Fruit fly (Drosophila melanogaster): ENCODE results near the gene CG1812.

The CG1812 gene

DNA sequence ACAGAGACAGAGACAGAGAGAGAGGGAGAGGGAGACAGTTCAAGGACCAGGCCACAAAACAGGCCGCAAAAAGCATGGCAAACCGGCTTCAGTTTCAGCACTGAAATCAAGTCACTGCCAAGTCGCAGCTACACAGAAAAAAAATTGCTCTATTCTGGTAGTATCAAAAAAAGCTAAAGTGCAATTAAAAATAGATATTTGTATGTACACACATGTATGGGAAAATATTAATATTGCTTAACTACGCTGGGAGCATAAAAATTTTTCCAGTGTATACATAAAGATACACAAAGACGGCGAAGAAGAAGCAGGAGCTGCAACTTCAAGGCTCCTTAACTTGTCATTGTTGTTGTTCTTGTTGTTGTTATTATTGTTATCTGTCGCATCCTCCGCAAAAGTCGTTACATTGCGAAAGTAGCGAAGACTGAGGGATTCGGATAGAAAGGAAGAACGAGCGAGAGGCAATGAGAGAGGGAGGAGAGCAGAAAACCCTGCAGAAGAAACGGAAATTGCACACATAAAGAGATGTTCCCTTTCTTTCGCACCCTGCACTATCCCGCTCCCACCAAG lies 10.2 kb upstream of the CG1812 start (continued):
- TF ChIP-seq slbo (GFP tag; IDR thresholded peaks at IDR 0.05) (peak; percentile 72), zf30C (GFP tag; optimal IDR thresholded peaks at IDR 0.05) (no peak), gcm2 (GFP tag; optimal IDR thresholded peaks at IDR 0.05) (no peak), CG5953 (GFP tag; IDR thresholded peaks at IDR 0.05) (no peak), CG11247 (GFP tag; IDR thresholded peaks at IDR 0.05) (no peak), CG18476 (GFP tag; optimal IDR thresholded peaks at IDR 0.05) (no peak), crol (GFP tag; IDR thresholded peaks at IDR 0.05) (no peak), MBD-R2 (GFP tag; IDR thresholded peaks at IDR 0.05) (no peak), CG8924 (tag; optimal IDR thresholded peaks at IDR 0.05) (no peak), CG8765 (GFP tag; IDR thresholded peaks at IDR 0.05) (no peak), CG9932 (GFP tag; IDR thresholded peaks at IDR 0.05) (no peak), CG11695 (GFP tag; IDR thresholded peaks at IDR 0.05) (0 out of 3 replicates have a peak, but pooled peaks have one; percentile 41), slp2 (GFP tag; optimal IDR thresholded peaks at IDR 0.05) (no peak), klu (GFP tag; IDR thresholded peaks at IDR 0.05) (no peak), tio (GFP tag; optimal IDR thresholded peaks at IDR 0.05) (peak; percentile 11), CG1024 (GFP tag; IDR thresholded peaks at IDR 0.05) (no peak), grn (GFP tag; optimal IDR thresholded peaks at IDR 0.05) (no peak), D (optimal IDR thresholded peaks at IDR 0.05) (no peak), D (GFP tag; optimal IDR thresholded peaks at IDR 0.05) (no peak), CG2202 (tag; optimal IDR thresholded peaks at IDR 0.05) (no peak), CG6254 (GFP tag; optimal IDR thresholded peaks at IDR 0.05) (no peak), CG12942 (GFP tag; optimal IDR thresholded peaks at IDR 0.05) (no peak), CG2199 (GFP tag; IDR thresholded peaks at IDR 0.05) (no peak), sisA (GFP tag; IDR thresholded peaks at IDR 0.05) (no peak), abd-A (tag; optimal IDR thresholded peaks at IDR 0.05) (no peak), repo (GFP tag; optimal IDR thresholded peaks at IDR 0.05) (no peak), ap (GFP tag; IDR thresholded peaks at IDR 0.05) (no peak), CG14441 (GFP tag; IDR thresholded peaks at IDR 0.05) (0 out of 2 replicates have a peak, but pooled peaks have one; percentile 19), CG4360 (GFP tag; IDR thresholded peaks at IDR 0.05) (no peak), cato (GFP tag; optimal IDR thresholded peaks at IDR 0.05; ENCODE audit: borderline replicate concordance) (no peak), CG7372 (GFP tag; IDR thresholded peaks at IDR 0.05) (no peak), hth (optimal IDR thresholded peaks at IDR 0.05) (no peak), CG6272 (GFP tag; IDR thresholded peaks at IDR 0.05) (no peak), bab2 (GFP tag; optimal IDR thresholded peaks at IDR 0.05) (peak; percentile 39), ERR (GFP tag; optimal IDR thresholded peaks at IDR 0.05) (no peak), row (GFP tag; IDR thresholded peaks at IDR 0.05) (peak; percentile 47), lilli (GFP tag; optimal IDR thresholded peaks at IDR 0.05) (peak; percentile 44), CG10565 (GFP tag; optimal IDR thresholded peaks at IDR 0.05) (no peak), CG8944 (GFP tag; optimal IDR thresholded peaks at IDR 0.05) (peak; percentile 9), jumu (GFP tag; optimal IDR thresholded peaks at IDR 0.05) (no peak), gfzf (GFP tag; optimal IDR thresholded peaks at IDR 0.05) (no peak), CG34422 (GFP tag; IDR thresholded peaks at IDR 0.05) (0 out of 3 replicates have a peak, but pooled peaks have one; percentile 32), CG8281 (tag; optimal IDR thresholded peaks at IDR 0.05) (no peak), ken (GFP tag; IDR thresholded peaks at IDR 0.05) (no peak), ro (GFP tag; IDR thresholded peaks at IDR 0.05) (no peak), CG8089 (GFP tag; optimal IDR thresholded peaks at IDR 0.05) (no peak), NC2α (GFP tag; optimal IDR thresholded peaks at IDR 0.05) (no peak), Abd-B (GFP tag; optimal IDR thresholded peaks at IDR 0.05) (peak; percentile 0), Drgx (GFP tag; IDR thresholded peaks at IDR 0.05) (peak; percentile 92), Mad (GFP tag; optimal IDR thresholded peaks at IDR 0.05) (no peak), Dek (tag; optimal IDR thresholded peaks at IDR 0.05) (no peak), jigr1 (GFP tag; IDR thresholded peaks at IDR 0.05) (no peak), Hmr (GFP tag; optimal IDR thresholded peaks at IDR 0.05) (peak; percentile 8)
